Worm (Caenorhabditis elegans) whole organism, late embryonic: ENCODE measurements around the gene nft-1.

Experiments used
- F13H6.1 ChIP-seq: sonication (generic microtip); optimal IDR thresholded peaks from 2 replicates; lab custom pipeline; 2016; ENCODE audit warnings: missing genetic modification characterization, missing compliant biosample characterization
- ama-1 ChIP-seq: fragments of 150-350 bp; optimal IDR thresholded peaks from 2 replicates; lab custom pipeline; 2014
- ceh-31 ChIP-seq: sonication (generic microtip); optimal IDR thresholded peaks from 2 replicates; lab custom pipeline; 2016; ENCODE audit warnings: missing genetic modification characterization, missing compliant biosample characterization
- dve-1 ChIP-seq: sonication (generic microtip); optimal IDR thresholded peaks from 2 replicates; lab custom pipeline; 2017; ENCODE audit warnings: antibody characterized with exemption, mild to moderate bottlenecking, missing genetic modification characterization, missing compliant biosample characterization
- elt-4 ChIP-seq: sonication (generic microtip); optimal IDR thresholded peaks from 2 replicates; lab custom pipeline; 2016; ENCODE audit warnings: missing genetic modification characterization, missing compliant biosample characterization
- hlh-6 ChIP-seq: sonication (generic microtip); optimal IDR thresholded peaks from 2 replicates; lab custom pipeline; 2016; ENCODE audit warnings: missing genotype, missing genetic modification characterization, missing compliant biosample characterization
- lin-11 ChIP-seq: fragments of 200-800 bp; sonication (Bioruptor generic); optimal IDR thresholded peaks from 2 replicates; lab custom pipeline; 2018; ENCODE audit warnings: mild to moderate bottlenecking, missing genetic modification characterization, missing compliant biosample characterization
- nfya-1 ChIP-seq: sonication (generic microtip); optimal IDR thresholded peaks from 2 replicates; lab custom pipeline; 2017; ENCODE audit warnings: missing genetic modification characterization, mild to moderate bottlenecking, missing compliant biosample characterization, antibody characterized with exemption, moderate library complexity
- nhr-232 ChIP-seq: sonication (generic microtip); optimal IDR thresholded peaks from 2 replicates; lab custom pipeline; 2016; ENCODE audit warnings: missing genetic modification characterization, missing compliant biosample characterization
- pros-1 ChIP-seq: fragments of 150-350 bp; optimal IDR thresholded peaks from 2 replicates; lab custom pipeline; 2014; ENCODE audit warnings: missing biosample characterization, missing genetic modification reagents, missing genetic modification characterization
- ztf-16 ChIP-seq: sonication (generic microtip); optimal IDR thresholded peaks from 2 replicates; lab custom pipeline; 2017; ENCODE audit warnings: missing genetic modification characterization, missing compliant biosample characterization

- TF ChIP-seq nfya-1 (tag; lab: Kevin White, UChicago) = no peak
- TF ChIP-seq hlh-6 (tag; lab: Kevin White, UChicago) = no peak
- TF ChIP-seq dve-1 (tag; lab: Kevin White, UChicago) = no peak
- TF ChIP-seq nhr-232 (tag; lab: Kevin White, UChicago) = no peak
- no peak for TF ChIP-seq pros-1
- TF ChIP-seq ztf-16 = no peak
- no peak for TF ChIP-seq elt-4 (tag; lab: Kevin White, UChicago)
- TF ChIP-seq lin-11 (tag; lab: Kevin White, UChicago) = no peak
- no peak for TF ChIP-seq ama-1 (lab: Kevin White, UChicago)
- no peak for TF ChIP-seq F13H6.1 (tag; lab: Kevin White, UChicago)
- TF ChIP-seq ceh-31 = no peak
These were observed 44.9 kb upstream of the nft-1 start, which contains the start of gene Y56A3A.6 for ce11 chrIII:11878751-11879150.
